Fruit fly (Drosophila melanogaster) Kc167 (cell line): ENCODE measurements around the gene CG4066.

ENCODE experiments used
- Myc ChIP-seq: fragments of >200 bp; optimal IDR thresholded peaks from 2 replicates; lab custom pipeline; 2017; ENCODE audit warnings: missing external identifiers
- Sin3A ChIP-seq: fragments of >200 bp; optimal IDR thresholded peaks from 2 replicates; lab custom pipeline; 2018; ENCODE audit warnings: missing external identifiers
- h ChIP-seq: fragments of >200 bp; optimal IDR thresholded peaks from 3 replicates; lab custom pipeline; 2018; ENCODE audit warnings: missing external identifiers
- insv ChIP-seq: fragments of >200 bp; optimal IDR thresholded peaks from 3 replicates; lab custom pipeline; 2018; ENCODE audit warnings: missing external identifiers
- psq ChIP-seq: fragments of >200 bp; optimal IDR thresholded peaks from 2 replicates; lab custom pipeline; 2017; ENCODE audit warnings: missing external identifiers
- ttk ChIP-seq: sonication (Bioruptor generic); optimal IDR thresholded peaks from 2 replicates; lab custom pipeline; 2017; ENCODE audit warnings: missing external identifiers

Gene CG4066

DNA sequence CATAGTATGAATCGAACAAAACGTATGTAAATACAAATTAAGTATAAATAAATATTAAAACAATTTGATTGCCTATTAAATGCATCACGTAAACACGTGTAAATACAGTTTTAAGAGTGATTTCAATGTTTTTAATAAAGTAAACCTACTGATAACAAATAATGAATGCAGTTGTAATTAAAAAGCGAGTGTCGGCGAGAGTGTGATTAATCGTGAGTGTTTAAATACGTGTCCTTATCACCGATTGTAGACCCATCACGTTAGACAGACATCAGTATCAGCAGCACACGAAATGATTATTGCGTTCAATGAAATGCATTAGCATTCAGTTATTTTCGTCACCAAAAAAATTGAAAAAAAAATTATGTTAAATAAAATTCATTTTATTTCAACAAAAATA, 8.2 kb upstream of the CG4066 start:
- TF ChIP-seq Myc (lab: Kevin White, UChicago) (no peak), psq (no peak), insv (lab: Kevin White, UChicago) (no peak), Sin3A (lab: Kevin White, UChicago) (no peak), ttk (no peak), h (lab: Kevin White, UChicago) (no peak)

- TF ChIP-seq Myc (lab: Kevin White, UChicago) (no peak), h (lab: Kevin White, UChicago) (no peak), insv (lab: Kevin White, UChicago) (no peak), Sin3A (lab: Kevin White, UChicago) (no peak)
Observed at dm6 chr3R:12307569-12307968, 3.6 kb upstream of the CG4066 start.

DNA sequence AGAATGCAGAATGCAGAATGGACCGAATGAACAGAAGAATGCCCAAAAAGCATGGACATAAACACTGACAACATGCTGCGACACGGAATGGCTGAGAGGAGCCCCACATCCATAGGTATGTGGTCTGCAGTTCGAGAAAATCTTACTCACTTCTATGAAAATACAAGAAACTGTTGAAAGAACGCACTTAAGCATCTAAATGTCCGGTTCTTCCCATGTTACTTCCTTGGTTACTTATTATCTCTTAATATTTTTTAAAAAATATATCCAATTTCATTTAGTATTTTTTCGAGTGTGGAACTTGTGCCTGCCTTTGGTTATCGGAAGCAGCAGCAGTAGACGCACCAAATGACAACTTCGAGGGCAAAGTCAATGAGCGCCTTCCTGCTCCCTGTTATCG, 3.1 kb downstream of the CG4066 start:
- TF ChIP-seq Myc (lab: Kevin White, UChicago) (no peak), insv (lab: Kevin White, UChicago) (no peak), h (lab: Kevin White, UChicago) (no peak), psq (no peak), Sin3A (lab: Kevin White, UChicago) (no peak)

DNA sequence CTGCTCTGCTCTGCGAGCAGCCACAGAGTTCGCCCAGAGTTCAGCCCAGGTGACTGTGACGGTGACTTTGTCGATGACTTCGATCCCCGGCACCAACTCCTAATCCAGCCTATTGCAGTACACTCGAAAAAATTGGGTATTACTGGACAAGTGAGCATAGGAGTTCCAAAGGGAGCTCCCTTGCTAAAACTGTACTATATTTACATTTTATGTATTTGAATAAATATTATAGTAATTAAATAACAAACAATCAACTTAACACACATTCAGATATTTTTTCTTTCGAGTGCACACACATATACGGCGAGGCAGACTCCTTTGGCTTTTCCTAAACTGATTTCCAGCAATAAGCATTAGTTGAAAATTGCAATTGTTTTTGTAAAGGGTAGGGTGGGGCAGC, 4.3 kb downstream of the CG4066 start:
- TF ChIP-seq Myc (lab: Kevin White, UChicago) (no peak), ttk (no peak), insv (lab: Kevin White, UChicago) (no peak), psq (no peak), h (lab: Kevin White, UChicago) (no peak), Sin3A (lab: Kevin White, UChicago) (no peak)

- TF ChIP-seq Sin3A (lab: Kevin White, UChicago) (no peak), h (lab: Kevin White, UChicago) (no peak), Myc (lab: Kevin White, UChicago) (no peak), psq (no peak), insv (lab: Kevin White, UChicago) (no peak), ttk (no peak)
Observed at dm6 chr3R:12316420-12316819, 5.3 kb downstream of the CG4066 start.

DNA sequence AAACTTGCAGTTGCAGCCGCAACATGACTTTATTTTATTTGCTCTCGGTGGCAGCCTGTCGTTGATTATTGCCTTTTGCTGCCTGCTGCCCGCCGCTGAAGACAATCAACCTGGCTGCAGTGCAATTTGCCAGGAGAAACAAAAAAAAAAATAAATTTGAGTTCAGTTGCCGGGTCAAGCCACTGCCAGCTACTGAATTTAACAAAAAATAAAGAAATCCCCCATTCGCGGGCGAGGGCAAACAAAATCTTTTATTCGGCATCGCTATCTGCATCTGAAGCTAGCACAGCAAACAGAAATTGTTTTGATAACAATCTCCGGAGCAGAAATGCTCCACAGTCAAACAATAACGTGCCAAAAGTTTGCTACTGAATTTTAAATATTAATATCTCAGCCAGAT, 6.2 kb downstream of the CG4066 start:
- TF ChIP-seq insv (lab: Kevin White, UChicago) (no peak), Myc (lab: Kevin White, UChicago) (no peak), psq (no peak), h (lab: Kevin White, UChicago) (no peak), Sin3A (lab: Kevin White, UChicago) (no peak), ttk (no peak)

dm6 chr3R:12323221-12323620, 12.1 kb downstream of the CG4066 start, which contains the start of gene CG10013:
TSS of gene CG10013 (plus strand) at chr3R:12323521.
- TF ChIP-seq Myc (lab: Kevin White, UChicago), result no peak

- no peak for TF ChIP-seq ttk
- no peak for TF ChIP-seq Sin3A (lab: Kevin White, UChicago)
- no peak for TF ChIP-seq psq
- no peak for TF ChIP-seq h (lab: Kevin White, UChicago)
- no peak for TF ChIP-seq insv (lab: Kevin White, UChicago)
- no peak for TF ChIP-seq Myc (lab: Kevin White, UChicago)
Observed at dm6 chr3R:12326855-12327254, 15.7 kb downstream of the CG4066 start.

dm6 chr3R:12329827-12330226, 18.7 kb downstream of the CG4066 start:
- TF ChIP-seq Sin3A (lab: Kevin White, UChicago) (no peak), psq (no peak), h (lab: Kevin White, UChicago) (no peak), insv (lab: Kevin White, UChicago) (no peak), Myc (lab: Kevin White, UChicago) (no peak), ttk (no peak)

- TF ChIP-seq Sin3A (lab: Kevin White, UChicago), result no peak
- TF ChIP-seq psq, result no peak
- TF ChIP-seq Myc (lab: Kevin White, UChicago), result no peak
- no peak for TF ChIP-seq ttk
- TF ChIP-seq insv (lab: Kevin White, UChicago), result no peak
Observed at dm6 chr3R:12341374-12341773, 30.2 kb downstream of the CG4066 start, which contains the start of gene Sgsf. TSS of gene Sgsf (plus strand) at chr3R:12341674.

DNA sequence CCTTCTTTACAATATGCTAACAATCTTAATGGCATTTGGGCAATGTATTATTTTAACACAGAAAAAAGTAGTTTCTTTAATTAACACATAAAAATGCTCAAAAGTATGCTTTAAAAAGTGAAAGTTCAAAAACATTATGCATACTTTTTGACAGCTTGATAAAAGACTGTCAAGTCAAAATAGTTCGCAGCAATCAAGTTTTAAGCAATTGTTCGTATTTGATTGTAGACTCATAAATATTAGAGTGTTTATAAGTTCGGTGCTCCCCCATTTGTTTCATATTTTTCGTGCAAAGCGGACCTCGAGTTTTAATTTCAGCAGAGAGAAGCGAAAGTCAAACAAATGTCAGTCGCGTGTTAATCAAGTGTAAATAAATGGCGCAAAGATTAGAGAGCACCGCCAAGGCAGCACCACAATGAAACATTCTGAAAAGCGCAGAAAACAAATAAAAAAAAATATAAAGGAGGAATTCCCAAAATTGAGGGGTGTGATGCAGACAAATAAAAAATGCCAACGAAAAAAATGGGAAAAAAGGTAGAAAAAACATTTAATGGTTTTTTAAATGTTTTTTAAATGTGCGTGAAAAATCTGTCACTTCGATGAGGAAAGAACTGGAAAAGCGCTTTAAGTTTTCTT, 33.9 kb downstream of the CG4066 start:
- TF ChIP-seq psq, result no peak
- no peak for TF ChIP-seq Myc (lab: Kevin White, UChicago)
- TF ChIP-seq Sin3A (lab: Kevin White, UChicago), result no peak
- TF ChIP-seq h (lab: Kevin White, UChicago), result no peak
- TF ChIP-seq ttk, result no peak
- TF ChIP-seq insv (lab: Kevin White, UChicago), result no peak

DNA sequence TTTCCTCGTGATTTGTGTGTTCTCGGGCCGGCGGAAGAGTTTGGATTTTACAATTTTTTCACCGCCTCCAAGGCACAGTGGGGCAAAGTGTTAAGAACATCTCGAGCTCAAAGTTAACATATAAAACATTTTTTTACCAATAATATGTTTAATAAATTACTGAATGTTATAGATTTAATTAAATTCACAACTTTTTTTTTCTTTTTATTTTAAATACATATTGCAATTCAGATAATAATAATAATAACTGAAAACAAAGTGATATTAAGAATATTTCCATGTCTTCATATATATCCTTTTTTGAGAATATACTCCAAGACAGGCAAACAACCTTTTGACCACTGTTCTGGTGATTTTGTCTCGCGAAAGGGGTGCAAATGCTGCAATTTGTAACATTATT, 34.8 kb downstream of the CG4066 start:
- TF ChIP-seq Sin3A (lab: Kevin White, UChicago) (no peak), h (lab: Kevin White, UChicago) (no peak)

DNA sequence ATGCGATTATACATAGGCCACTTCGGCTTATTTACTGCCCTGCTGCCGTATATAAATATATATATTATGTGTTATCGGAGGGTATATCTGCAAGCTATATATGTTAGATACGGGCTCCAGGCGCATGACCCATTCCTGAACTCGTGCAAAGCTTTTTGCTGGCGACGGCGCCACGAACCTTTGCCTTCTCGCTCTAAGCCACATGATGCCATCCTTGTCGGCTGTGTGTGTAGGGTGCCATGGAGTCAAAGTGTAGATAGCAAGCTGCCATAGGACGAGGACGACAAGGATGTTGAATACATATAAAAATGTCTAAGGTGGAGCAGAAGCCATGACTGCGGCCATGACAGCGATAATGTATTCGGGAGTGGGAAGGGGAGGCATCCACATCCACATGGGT, 36.5 kb downstream of the CG4066 start:
- TF ChIP-seq Sin3A (lab: Kevin White, UChicago) (no peak), ttk (no peak), psq (no peak), insv (lab: Kevin White, UChicago) (no peak), Myc (lab: Kevin White, UChicago) (no peak), h (lab: Kevin White, UChicago) (no peak)
